Worm (Caenorhabditis elegans): ENCODE results near the gene Y66H1A.8.
A peak's percentile ranks its signal among the peaks of the same experiment; 100 is the strongest.

The Y66H1A.8 gene

ce11 chrIV:425995-426394 lies 28.7 kb downstream of the Y66H1A.8 start, which contains the start of gene garr-1:
Gene garr-1, plus strand, starts transcription at chrIV:426168.
- TF ChIP-seq vab-7 (GFP tag; IDR thresholded peaks at IDR 0.05) (no peak), ceh-28 (tag; optimal IDR thresholded peaks at IDR 0.05) (no peak), madf-5 (GFP tag; IDR thresholded peaks at IDR 0.05) (no peak), snpc-4 (tag; optimal IDR thresholded peaks at IDR 0.05) (no peak), F10B5.3 (tag; optimal IDR thresholded peaks at IDR 0.05) (no peak), zag-1 (tag; optimal IDR thresholded peaks at IDR 0.05) (no peak), aha-1 (tag) (peak; percentile 51), arid-1 (GFP tag; conservative IDR thresholded peaks at IDR 0.05) (no peak), nhr-25 (tag; optimal IDR thresholded peaks at IDR 0.05; ENCODE audit: borderline replicate concordance, insufficient read depth) (no peak), nhr-111 (GFP tag; optimal IDR thresholded peaks at IDR 0.05) (no peak), F37D6.2 (tag; optimal IDR thresholded peaks at IDR 0.05) (no peak), set-16 (GFP tag; IDR thresholded peaks at IDR 0.05) (peak; percentile 75)

DNA sequence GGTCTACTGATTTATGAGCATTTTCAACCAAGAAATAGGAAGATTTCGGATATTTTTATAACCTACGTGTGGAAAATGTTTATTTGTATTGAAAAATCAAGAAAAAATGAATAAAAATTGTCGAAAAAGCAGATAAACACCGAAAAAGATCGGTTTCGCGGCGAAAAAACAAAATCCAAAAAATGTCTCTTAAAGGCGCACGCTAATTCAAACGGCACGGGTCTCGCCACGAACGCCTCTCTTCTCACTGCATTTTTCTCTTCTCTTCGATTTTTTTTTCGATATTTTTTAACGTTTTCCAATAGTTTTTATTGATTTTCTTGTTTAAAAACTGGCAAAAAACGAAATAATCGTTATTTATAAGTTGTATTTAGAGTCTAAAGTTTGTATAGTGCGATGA lies 29.2 kb downstream of the Y66H1A.8 start:
- no peak for TF ChIP-seq zag-1 (tag; optimal IDR thresholded peaks at IDR 0.05)
- no peak for TF ChIP-seq unc-39 (tag; optimal IDR thresholded peaks at IDR 0.05)
- TF ChIP-seq R02D3.7 (tag; optimal IDR thresholded peaks at IDR 0.05): no peak
- TF ChIP-seq ceh-20 (GFP tag; IDR thresholded peaks at IDR 0.05): no peak
- TF ChIP-seq nhr-11 (tag; optimal IDR thresholded peaks at IDR 0.05): no peak
- TF ChIP-seq skn-1 (tag; optimal IDR thresholded peaks at IDR 0.05): no peak
- TF ChIP-seq zip-11 (GFP tag; IDR thresholded peaks at IDR 0.05): no peak
- TF ChIP-seq mes-2 (tag; optimal IDR thresholded peaks at IDR 0.05; ENCODE audit: poor library complexity, severe bottlenecking): peak; percentile 71
- TF ChIP-seq mep-1 (tag; optimal IDR thresholded peaks at IDR 0.05): peak; percentile 55
- TF ChIP-seq T20F7.1 (GFP tag; optimal IDR thresholded peaks at IDR 0.05): no peak
- no peak for TF ChIP-seq dmd-8 (GFP tag; IDR thresholded peaks at IDR 0.05)
- TF ChIP-seq sdz-12 (GFP tag; optimal IDR thresholded peaks at IDR 0.05): no peak
- TF ChIP-seq lin-38 (GFP tag; IDR thresholded peaks at IDR 0.05): peak; percentile 54
- no peak for TF ChIP-seq nhr-76 (tag; optimal IDR thresholded peaks at IDR 0.05)
- TF ChIP-seq spr-1 (tag; optimal IDR thresholded peaks at IDR 0.05): no peak
- TF ChIP-seq ceh-44 (GFP tag; IDR thresholded peaks at IDR 0.05): no peak
- peak in 1 of 2 experiments; percentile 75 for TF ChIP-seq lsy-2 (tag; optimal IDR thresholded peaks at IDR 0.05)
- TF ChIP-seq duxl-1 (tag; optimal IDR thresholded peaks at IDR 0.05; ENCODE audit: poor library complexity): no peak
- TF ChIP-seq ama-1 (optimal IDR thresholded peaks at IDR 0.05): peak; percentile 25
- TF ChIP-seq rbr-2 (tag; optimal IDR thresholded peaks at IDR 0.05): no peak
- TF ChIP-seq unc-130 (GFP tag; optimal IDR thresholded peaks at IDR 0.05): peak; percentile 5
- no peak for TF ChIP-seq ceh-82 (tag; optimal IDR thresholded peaks at IDR 0.05)
- no peak for TF ChIP-seq lim-7 (GFP tag; IDR thresholded peaks at IDR 0.05)
- no peak for TF ChIP-seq madf-9 (GFP tag; conservative IDR thresholded peaks at IDR 0.05)
- TF ChIP-seq snpc-4 (tag; optimal IDR thresholded peaks at IDR 0.05): no peak
- no peak for TF ChIP-seq hmg-1.1 (GFP tag; IDR thresholded peaks at IDR 0.05)
- no peak for TF ChIP-seq jun-1 (tag; optimal IDR thresholded peaks at IDR 0.05)
- TF ChIP-seq Y5F2A.4 (GFP tag; optimal IDR thresholded peaks at IDR 0.05): no peak
- peak; percentile 1 for TF ChIP-seq dve-1 (tag; optimal IDR thresholded peaks at IDR 0.05; ENCODE audit: insufficient read depth)
- TF ChIP-seq lin-39 (tag; optimal IDR thresholded peaks at IDR 0.05): no peak
- TF ChIP-seq fos-1 (tag; optimal IDR thresholded peaks at IDR 0.05): no peak
- TF ChIP-seq dpl-1 (GFP tag; optimal IDR thresholded peaks at IDR 0.05): peak; percentile 67
- no peak for TF ChIP-seq php-3 (GFP tag; IDR thresholded peaks at IDR 0.05)
- TF ChIP-seq dmd-6 (GFP tag; IDR thresholded peaks at IDR 0.05): no peak
- peak; percentile 64 for TF ChIP-seq aha-1 (tag)
- TF ChIP-seq ceh-28 (tag; optimal IDR thresholded peaks at IDR 0.05): no peak
- no peak for TF ChIP-seq egl-27 (tag; optimal IDR thresholded peaks at IDR 0.05)
- TF ChIP-seq daf-16 (GFP tag; optimal IDR thresholded peaks at IDR 0.05): no peak
- TF ChIP-seq daf-16 (tag; optimal IDR thresholded peaks at IDR 0.05): no peak
- no peak for TF ChIP-seq egl-43 (GFP tag; IDR thresholded peaks at IDR 0.05)
- no peak for TF ChIP-seq mxl-3 (GFP tag; optimal IDR thresholded peaks at IDR 0.05)
- no peak for TF ChIP-seq ctbp-1 (GFP tag; IDR thresholded peaks at IDR 0.05)
- TF ChIP-seq lin-13 (GFP tag; optimal IDR thresholded peaks at IDR 0.05): peak; percentile 38
